Worm (Caenorhabditis elegans) whole organism, L4 larva: Measurements from ENCODE around the gene irld-8.
"Not testable (repeated sequence)": the region's sequence is repeated elsewhere in the genome, so short reads cannot be mapped to it uniquely, and the experiment has no call there.

ENCODE experiments used
- egl-27 ChIP-seq: sonication (generic microtip); optimal IDR thresholded peaks from 3 replicates; lab custom pipeline; 2017; ENCODE audit warnings: missing biosample characterization, missing genetic modification reagents, missing genetic modification characterization
- lsy-2 ChIP-seq, 2 experiments: fragments of 150-350 bp in 1 of 2; sonication (generic microtip) in 1 of 2; optimal IDR thresholded peaks; 2 replicates each; lab custom pipeline; 2014 to 2017; ENCODE audit warnings: missing biosample characterization in 2 of 2, missing genetic modification characterization in 2 of 2
- mxl-2 ChIP-seq: fragments of 200-800 bp; sonication (Bioruptor generic); conservative IDR thresholded peaks from 2 replicates; pipeline ENCODE4 v1.3.6; 2022; ENCODE audit warnings: missing genetic modification reagents, missing genetic modification characterization, missing compliant biosample characterization
- nhr-10 ChIP-seq: fragments of 150-350 bp; optimal IDR thresholded peaks from 2 replicates; lab custom pipeline; 2014; ENCODE audit warnings: missing biosample characterization, missing genetic modification characterization
- tag-97 ChIP-seq: fragments of 200-800 bp; sonication (Bioruptor generic); IDR thresholded peaks from 2 replicates; pipeline ENCODE4 v1.3.6; 2022; ENCODE audit warnings: missing genetic modification characterization, missing compliant biosample characterization

ce11 chrIV:8123541-8123940, 8.0 kb downstream of the irld-8 start:
- TF ChIP-seq lsy-2 (tag; optimal IDR thresholded peaks at IDR 0.05; lab: Kevin White, UChicago); nhr-10; egl-27 (tag; lab: Kevin White, UChicago); mxl-2 (GFP tag; lab: Robert Waterston, UW); tag-97 (GFP tag; lab: Robert Waterston, UW): not testable (repeated sequence)
